Fruit fly (Drosophila melanogaster) whole organism, embryonic: Measurements from ENCODE around the gene CG42869.

Source experiments
- Adf1 ChIP-seq: fragments of 200-800 bp; sonication (Bioruptor generic); IDR thresholded peaks from 2 replicates; pipeline ENCODE4 v1.3.6; 2022; ENCODE audit warnings: missing biosample characterization, missing genetic modification characterization
- BEAF-32 ChIP-seq: fragments of 200-800 bp; sonication (Bioruptor generic); optimal IDR thresholded peaks from 3 replicates; lab custom pipeline; 2017; ENCODE audit warnings: missing biosample characterization, missing genetic modification characterization, mild to moderate bottlenecking, moderate library complexity, missing genetic modification reagents
- Blimp-1 ChIP-seq: fragments of 200-800 bp; sonication (Bioruptor generic); optimal IDR thresholded peaks from 3 replicates; lab custom pipeline; 2018; ENCODE audit warnings: missing biosample characterization, missing genetic modification characterization, mild to moderate bottlenecking, moderate library complexity, missing genetic modification reagents
- CG10431 ChIP-seq: fragments of 200-800 bp; sonication (Bioruptor generic); optimal IDR thresholded peaks from 3 replicates; lab custom pipeline; 2018; ENCODE audit warnings: missing biosample characterization, mild to moderate bottlenecking, missing genetic modification characterization
- CG12769 ChIP-seq: fragments of 200-800 bp; sonication (Bioruptor generic); optimal IDR thresholded peaks from 2 replicates; lab custom pipeline; 2019; ENCODE audit warnings: missing biosample characterization, mild to moderate bottlenecking, missing genetic modification characterization, moderate library complexity
- CG13894 ChIP-seq: fragments of 200-800 bp; sonication (Bioruptor generic); optimal IDR thresholded peaks from 3 replicates; lab custom pipeline; 2018; ENCODE audit warnings: missing biosample characterization, mild to moderate bottlenecking, missing genetic modification characterization, moderate library complexity
- CG1603 ChIP-seq: fragments of 200-800 bp; sonication (Bioruptor generic); optimal IDR thresholded peaks from 2 replicates; lab custom pipeline; 2019; ENCODE audit warnings: missing biosample characterization, mild to moderate bottlenecking, missing genetic modification characterization, moderate library complexity
- CG1832 ChIP-seq: fragments of 200-800 bp; sonication (Bioruptor generic); optimal IDR thresholded peaks from 2 replicates; lab custom pipeline; 2017; ENCODE audit warnings: missing biosample characterization, mild to moderate bottlenecking, missing genetic modification characterization, inconsistent platforms
- CG2129 ChIP-seq: fragments of 200-800 bp; sonication (Bioruptor generic); IDR thresholded peaks from 2 replicates; pipeline ENCODE4 v1.3.6; 2022; ENCODE audit warnings: missing biosample characterization, missing genetic modification characterization; ENCODE audit not compliant: partially characterized antibody
- CG3407 ChIP-seq: fragments of 200-800 bp; sonication (Bioruptor generic); optimal IDR thresholded peaks from 2 replicates; lab custom pipeline; 2018; ENCODE audit warnings: missing biosample characterization, mild to moderate bottlenecking, missing genetic modification characterization
- CG4328 ChIP-seq: fragments of 200-800 bp; sonication (Bioruptor generic); optimal IDR thresholded peaks from 3 replicates; lab custom pipeline; 2017; ENCODE audit warnings: missing biosample characterization, missing genetic modification reagents, missing genetic modification characterization
- CG4404 ChIP-seq: fragments of 200-800 bp; sonication (Bioruptor generic); IDR thresholded peaks from 2 replicates; pipeline ENCODE4 v1.3.6; 2022; ENCODE audit warnings: missing biosample characterization, missing genetic modification characterization
- CG6272 ChIP-seq: fragments of 200-800 bp; sonication (Bioruptor generic); IDR thresholded peaks from 2 replicates; pipeline ENCODE4 v1.3.6; 2022; ENCODE audit warnings: missing biosample characterization, missing genetic modification characterization
- CG6654 ChIP-seq: fragments of 200-800 bp; sonication (Bioruptor generic); optimal IDR thresholded peaks from 2 replicates; lab custom pipeline; 2017; ENCODE audit warnings: missing biosample characterization, mild to moderate bottlenecking, missing genetic modification characterization
- CG6813 ChIP-seq: fragments of 200-800 bp; sonication (Bioruptor generic); optimal IDR thresholded peaks from 2 replicates; lab custom pipeline; 2017; ENCODE audit warnings: missing biosample characterization, missing genetic modification characterization, mild to moderate bottlenecking, moderate library complexity, missing genetic modification reagents
- D ChIP-seq, 2 experiments: fragments of 200-800 bp in 1 of 2; fragments of >200 bp in 1 of 2; sonication (Bioruptor generic) in 1 of 2; optimal IDR thresholded peaks; 2 replicates in 1 of 2; 3 replicates in 1 of 2; lab custom pipeline; 2017; ENCODE audit warnings: mild to moderate bottlenecking in 1 of 2, missing biosample characterization in 1 of 2, missing genetic modification characterization in 1 of 2, missing genetic modification reagents in 1 of 2
- Dll ChIP-seq: fragments of 200-800 bp; sonication (Bioruptor generic); IDR thresholded peaks from 4 replicates; pipeline ENCODE4 v1.3.6; 2022; ENCODE audit warnings: missing biosample characterization, missing genetic modification characterization; ENCODE audit not compliant: partially characterized antibody
- Doc3 ChIP-seq: fragments of 200-800 bp; sonication (Bioruptor generic); IDR thresholded peaks from 3 replicates; pipeline ENCODE4 v1.3.6; 2022; ENCODE audit warnings: missing biosample characterization, missing genetic modification characterization; ENCODE audit not compliant: partially characterized antibody
- Eip74EF ChIP-seq, 2 experiments: fragments of 200-800 bp in 1 of 2; fragments of >200 bp in 1 of 2; sonication (Bioruptor generic) in 1 of 2; optimal IDR thresholded peaks; 2 replicates each; lab custom pipeline; 2017 to 2019; ENCODE audit warnings: missing biosample characterization in 2 of 2, missing genetic modification characterization in 2 of 2, mild to moderate bottlenecking in 1 of 2, moderate library complexity in 1 of 2
- HLH54F ChIP-seq: fragments of 200-800 bp; sonication (Bioruptor generic); optimal IDR thresholded peaks from 3 replicates; lab custom pipeline; 2016; ENCODE audit warnings: missing biosample characterization, missing genetic modification characterization
- HmgZ ChIP-seq: fragments of 200-800 bp; sonication (Bioruptor generic); optimal IDR thresholded peaks from 2 replicates; lab custom pipeline; 2018; ENCODE audit warnings: missing biosample characterization, mild to moderate bottlenecking, missing genetic modification characterization
- Med ChIP-seq: fragments of 200-800 bp; sonication (Bioruptor generic); peaks from one replicate; lab custom pipeline; 2016; ENCODE audit warnings: missing biosample characterization, missing genetic modification characterization, mild to moderate bottlenecking, inconsistent platforms, moderate library complexity
- Mrtf ChIP-seq: fragments of 200-800 bp; sonication (Bioruptor generic); IDR thresholded peaks from 3 replicates; pipeline ENCODE4 v1.3.6; 2022; ENCODE audit warnings: missing biosample characterization, missing genetic modification characterization
- Oaz ChIP-seq: fragments of 200-800 bp; sonication (Bioruptor generic); IDR thresholded peaks from 2 replicates; pipeline ENCODE4 v1.3.6; 2022; ENCODE audit warnings: missing biosample characterization, missing genetic modification characterization
- Opbp ChIP-seq: fragments of 200-800 bp; sonication (Bioruptor generic); IDR thresholded peaks from 3 replicates; pipeline ENCODE4 v1.3.6; 2022; ENCODE audit warnings: missing biosample characterization, missing genetic modification characterization; ENCODE audit not compliant: partially characterized antibody
- Scr ChIP-seq: fragments of 200-800 bp; sonication (Bioruptor generic); IDR thresholded peaks from 2 replicates; pipeline ENCODE4 v1.3.6; 2022; ENCODE audit warnings: missing biosample characterization, missing genetic modification characterization; ENCODE audit not compliant: partially characterized antibody
- Sox102F ChIP-seq: fragments of 200-800 bp; sonication (Bioruptor generic); optimal IDR thresholded peaks from 2 replicates; lab custom pipeline; 2018; ENCODE audit warnings: missing biosample characterization, mild to moderate bottlenecking, missing genetic modification characterization, moderate library complexity
- Sry-β ChIP-seq: fragments of 200-800 bp; sonication (Bioruptor generic); optimal IDR thresholded peaks from 2 replicates; lab custom pipeline; 2018; ENCODE audit warnings: missing biosample characterization, mild to moderate bottlenecking, missing genetic modification characterization, moderate library complexity
- TFAM ChIP-seq: fragments of 200-800 bp; sonication (Bioruptor generic); optimal IDR thresholded peaks from 2 replicates; lab custom pipeline; 2017; ENCODE audit warnings: missing biosample characterization, missing genetic modification characterization, inconsistent platforms
- Taf1 ChIP-seq: fragments of 200-800 bp; sonication (Bioruptor generic); IDR thresholded peaks from 2 replicates; pipeline ENCODE4 v1.3.6; 2022; ENCODE audit warnings: missing biosample characterization, missing genetic modification characterization
- abd-A ChIP-seq: fragments of 200-800 bp; sonication (Bioruptor generic); optimal IDR thresholded peaks from 3 replicates; lab custom pipeline; 2019; ENCODE audit warnings: missing biosample characterization, mild to moderate bottlenecking, missing genetic modification characterization, moderate library complexity
- chinmo ChIP-seq: fragments of 200-800 bp; sonication (Bioruptor generic); IDR thresholded peaks from 4 replicates; pipeline ENCODE4 v1.3.6; 2022; ENCODE audit warnings: missing biosample characterization, missing genetic modification characterization; ENCODE audit not compliant: partially characterized antibody
- ftz-f1 ChIP-seq: fragments of 200-800 bp; sonication (Bioruptor generic); optimal IDR thresholded peaks from 2 replicates; lab custom pipeline; 2016; ENCODE audit warnings: missing biosample characterization, missing genetic modification characterization
- gem ChIP-seq: fragments of 200-800 bp; sonication (Bioruptor generic); optimal IDR thresholded peaks from 2 replicates; lab custom pipeline; 2019; ENCODE audit warnings: missing biosample characterization, mild to moderate bottlenecking, missing genetic modification characterization, moderate library complexity
- gsb-n ChIP-seq: fragments of 200-800 bp; sonication (Bioruptor generic); optimal IDR thresholded peaks from 3 replicates; lab custom pipeline; 2018; ENCODE audit warnings: missing biosample characterization, mild to moderate bottlenecking, missing genetic modification characterization
- jing ChIP-seq: fragments of 200-800 bp; sonication (Bioruptor generic); optimal IDR thresholded peaks from 2 replicates; lab custom pipeline; 2018; ENCODE audit warnings: missing biosample characterization, mild to moderate bottlenecking, missing genetic modification characterization
- ken ChIP-seq: fragments of 200-800 bp; sonication (Bioruptor generic); IDR thresholded peaks from 3 replicates; pipeline ENCODE4 v1.3.6; 2022; ENCODE audit warnings: missing biosample characterization, missing genetic modification characterization
- pb ChIP-seq: fragments of 200-800 bp; sonication (Bioruptor generic); optimal IDR thresholded peaks from 3 replicates; lab custom pipeline; 2016; ENCODE audit warnings: missing biosample characterization, missing genetic modification characterization
- repo ChIP-seq: fragments of 200-800 bp; sonication (Bioruptor generic); optimal IDR thresholded peaks from 2 replicates; lab custom pipeline; 2016; ENCODE audit warnings: missing biosample characterization, missing genetic modification characterization
- row ChIP-seq: fragments of 200-800 bp; sonication (Bioruptor generic); IDR thresholded peaks from 3 replicates; pipeline ENCODE4 v1.3.6; 2022; ENCODE audit warnings: missing biosample characterization, missing genetic modification characterization
- sd ChIP-seq: fragments of 200-800 bp; sonication (Bioruptor generic); optimal IDR thresholded peaks from 3 replicates; lab custom pipeline; 2018; ENCODE audit warnings: missing biosample characterization, mild to moderate bottlenecking, missing genetic modification characterization, moderate library complexity
- sens ChIP-seq: fragments of 200-800 bp; sonication (Bioruptor generic); peaks from one replicate; lab custom pipeline; 2016; ENCODE audit warnings: missing biosample characterization, missing genetic modification characterization
- vvl ChIP-seq: fragments of 200-800 bp; sonication (Bioruptor generic); IDR thresholded peaks from 2 replicates; pipeline ENCODE4 v1.3.6; 2022; ENCODE audit warnings: missing biosample characterization, missing genetic modification characterization

The CG42869 gene

dm6 chr3R:21698895-21699300 lies 37.8 kb downstream of the CG42869 start (continued):
- TF ChIP-seq Med (GFP tag; lab: Kevin White, UChicago) (peak; percentile 71), gem (tag; lab: Kevin White, UChicago) (peak; percentile 70), Sox102F (peak; percentile 75)

- TF ChIP-seq HmgZ (tag; lab: Kevin White, UChicago) (no peak), Eip74EF (GFP tag; optimal IDR thresholded peaks at IDR 0.05; lab: Kevin White, UChicago) (peak in 1 of 2 experiments; percentile 10), abd-A (tag; lab: Kevin White, UChicago) (peak; percentile 88), CG12769 (tag; lab: Kevin White, UChicago) (peak; percentile 65), vvl (GFP tag; lab: Robert Waterston, UW) (0 out of 2 replicates have a peak, but pooled peaks have one; percentile 27), chinmo (peak; percentile 86; the same call in 2 of the 4 replicates), Taf1 (GFP tag; lab: Robert Waterston, UW) (no peak), sd (tag; lab: Kevin White, UChicago) (peak; percentile 74), ftz-f1 (GFP tag; lab: Kevin White, UChicago) (peak; percentile 23), Opbp (GFP tag; lab: Robert Waterston, UW) (no peak), CG6813 (no peak), CG13894 (tag; lab: Kevin White, UChicago) (peak; percentile 34)
Measured at dm6 chr3R:21693110-21693672, 43.5 kb downstream of the CG42869 start.

dm6 chr3R:21691114-21691513 lies 45.5 kb downstream of the CG42869 start:
- TF ChIP-seq row (GFP tag; lab: Robert Waterston, UW): 0 out of 3 replicates have a peak, but pooled peaks have one; percentile 22
- peak; percentile 29 for TF ChIP-seq CG1603 (tag; lab: Kevin White, UChicago)
- TF ChIP-seq ken (GFP tag; lab: Robert Waterston, UW): no peak
- peak; percentile 24; the same call in 1 of the 2 replicates for TF ChIP-seq Scr
- TF ChIP-seq Doc3 (GFP tag; lab: Robert Waterston, UW): peak; percentile 40; the same call in 1 of the 3 replicates
- TF ChIP-seq Dll (GFP tag; lab: Robert Waterston, UW): peak; percentile 73
- TF ChIP-seq CG1832 (GFP tag; lab: Kevin White, UChicago): no peak
- no peak for TF ChIP-seq TFAM (GFP tag; lab: Kevin White, UChicago)
- TF ChIP-seq Sry-β (GFP tag; lab: Kevin White, UChicago): peak; percentile 32
- TF ChIP-seq Adf1 (GFP tag; lab: Robert Waterston, UW): no peak
- TF ChIP-seq sens (GFP tag; lab: Kevin White, UChicago): peak; percentile 50
- peak; percentile 20 for TF ChIP-seq BEAF-32 (GFP tag; lab: Kevin White, UChicago)
- no peak for TF ChIP-seq CG3407 (GFP tag; lab: Kevin White, UChicago)
- TF ChIP-seq CG2129 (GFP tag; lab: Robert Waterston, UW): 0 out of 2 replicates have a peak, but pooled peaks have one; percentile 20
- TF ChIP-seq CG4328 (GFP tag; lab: Kevin White, UChicago): no peak
- no peak for TF ChIP-seq HLH54F (GFP tag; lab: Kevin White, UChicago)

dm6 chr3R:21688596-21688995 lies 48.1 kb downstream of the CG42869 start:
- TF ChIP-seq repo (no peak), Blimp-1 (GFP tag; lab: Kevin White, UChicago) (no peak), jing (GFP tag; lab: Kevin White, UChicago) (no peak), CG4404 (GFP tag; lab: Robert Waterston, UW) (no peak), chinmo (no peak), Oaz (GFP tag; lab: Robert Waterston, UW) (no peak), Mrtf (GFP tag; lab: Robert Waterston, UW) (no peak), gsb-n (tag; lab: Kevin White, UChicago) (no peak), pb (GFP tag; lab: Kevin White, UChicago) (no peak), D (optimal IDR thresholded peaks at IDR 0.05; lab: Kevin White, UChicago) (no peak), D (GFP tag; optimal IDR thresholded peaks at IDR 0.05; lab: Kevin White, UChicago) (no peak), CG6654 (GFP tag; lab: Kevin White, UChicago) (no peak), CG6272 (no peak), CG10431 (no peak)
